Fruit fly (Drosophila melanogaster): ENCODE data around the gene Hex-t1.

DNA sequence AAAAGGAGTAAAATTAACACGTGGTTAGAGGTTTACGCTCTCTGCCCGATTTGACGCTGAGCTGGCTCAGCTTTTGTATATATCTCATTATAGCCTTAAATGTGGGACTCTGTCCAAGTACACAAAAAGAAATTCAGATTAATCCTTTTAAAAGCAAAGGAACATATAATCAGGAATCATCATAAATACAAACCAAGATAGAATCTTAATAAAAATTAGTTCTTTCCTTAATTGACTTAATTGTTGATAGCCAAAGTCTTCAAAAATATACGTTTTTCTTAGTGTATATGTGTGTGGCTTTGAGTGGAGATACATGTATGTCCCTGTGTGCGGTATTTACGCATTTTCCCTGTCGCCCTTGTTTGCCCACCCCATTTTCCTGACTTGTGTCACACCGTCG, 45.4 kb downstream of the Hex-t1 start:
- TF ChIP-seq Lpt (GFP tag; optimal IDR thresholded peaks at IDR 0.05) (no peak), CG11294 (GFP tag; IDR thresholded peaks at IDR 0.05) (no peak), CG6792 (GFP tag; optimal IDR thresholded peaks at IDR 0.05) (no peak), CG11762 (GFP tag; optimal IDR thresholded peaks at IDR 0.05; ENCODE audit: insufficient read depth) (no peak), acj6 (GFP tag; optimal IDR thresholded peaks at IDR 0.05) (peak; percentile 12), dac (GFP tag; optimal IDR thresholded peaks at IDR 0.05) (no peak), CG32006 (GFP tag; optimal IDR thresholded peaks at IDR 0.05) (peak; percentile 53), Sox102F (GFP tag; optimal IDR thresholded peaks at IDR 0.05) (no peak), CG6808 (GFP tag; optimal IDR thresholded peaks at IDR 0.05) (no peak), OdsH (GFP tag; optimal IDR thresholded peaks at IDR 0.05) (peak; percentile 19), CG16779 (tag; optimal IDR thresholded peaks at IDR 0.05) (no peak), CG3919 (GFP tag; optimal IDR thresholded peaks at IDR 0.05) (peak; percentile 5), CG3032 (tag; optimal IDR thresholded peaks at IDR 0.05) (peak; percentile 28), CG31627 (GFP tag; optimal IDR thresholded peaks at IDR 0.05) (no peak)
